Worm (Caenorhabditis elegans): Measurements from ENCODE around the gene mltn-9.

Gene mltn-9

ce11 chrII:14578716-14579115, 37.1 kb upstream of the mltn-9 start, which contains the start of gene C01G12.9:
C01G12.9 (plus strand) TSS chrII:14579016.
- TF ChIP-seq F13C5.2 (tag; optimal IDR thresholded peaks at IDR 0.05) (no peak), hnd-1 (tag; optimal IDR thresholded peaks at IDR 0.05) (no peak), ama-1 (optimal IDR thresholded peaks at IDR 0.05) (no peak), flt-1 (GFP tag; IDR thresholded peaks at IDR 0.05) (no peak), hmbx-1 (tag; optimal IDR thresholded peaks at IDR 0.05) (no peak), ceh-36 (tag; optimal IDR thresholded peaks at IDR 0.05) (no peak), tra-4 (tag; optimal IDR thresholded peaks at IDR 0.05) (no peak), pes-1 (GFP tag; IDR thresholded peaks at IDR 0.05) (no peak)

ce11 chrII:14580549-14580948, 35.3 kb upstream of the mltn-9 start, which contains the start of the genes nspb-8 and nspb-9:
nspb-8 (minus strand) TSS chrII:14580649.
nspb-9 (plus strand) TSS chrII:14580859.
- TF ChIP-seq hmbx-1 (tag; optimal IDR thresholded peaks at IDR 0.05) (no peak), aly-1 (tag; optimal IDR thresholded peaks at IDR 0.05) (no peak), ets-7 (tag; optimal IDR thresholded peaks at IDR 0.05) (no peak), pes-1 (GFP tag; IDR thresholded peaks at IDR 0.05) (no peak), B0310.2 (tag; optimal IDR thresholded peaks at IDR 0.05) (no peak), flt-1 (GFP tag; IDR thresholded peaks at IDR 0.05) (no peak), hmg-4 (GFP tag; optimal IDR thresholded peaks at IDR 0.05) (no peak), hnd-1 (tag; optimal IDR thresholded peaks at IDR 0.05) (no peak), scrt-1 (GFP tag; IDR thresholded peaks at IDR 0.05) (no peak), ceh-36 (tag; optimal IDR thresholded peaks at IDR 0.05) (no peak), ceh-13 (GFP tag; optimal IDR thresholded peaks at IDR 0.05) (no peak)

- TF ChIP-seq tra-4 (tag; optimal IDR thresholded peaks at IDR 0.05) (no peak), ceh-36 (tag; optimal IDR thresholded peaks at IDR 0.05) (no peak)
These were observed 33.6 kb upstream of the mltn-9 start, which contains the start of gene C01G12.3 for ce11 chrII:14582206-14582605. C01G12.3 (minus strand) TSS chrII:14582306.

ce11 chrII:14587407-14587806, 28.4 kb upstream of the mltn-9 start, which contains the start of gene C01G12.5:
C01G12.5 (minus strand) TSS chrII:14587507.
- no peak for TF ChIP-seq hmbx-1 (tag; optimal IDR thresholded peaks at IDR 0.05)
- TF ChIP-seq tbx-37 (GFP tag; conservative IDR thresholded peaks at IDR 0.05), result no peak
- TF ChIP-seq ceh-36 (tag; optimal IDR thresholded peaks at IDR 0.05), result no peak
- no peak for TF ChIP-seq ets-7 (tag; optimal IDR thresholded peaks at IDR 0.05)
- TF ChIP-seq ceh-13 (GFP tag; optimal IDR thresholded peaks at IDR 0.05), result no peak
- TF ChIP-seq aly-1 (tag; optimal IDR thresholded peaks at IDR 0.05), result no peak
- TF ChIP-seq sea-1 (GFP tag; conservative IDR thresholded peaks at IDR 0.05), result no peak
- no peak for TF ChIP-seq scrt-1 (GFP tag; IDR thresholded peaks at IDR 0.05)
- TF ChIP-seq F13C5.2 (tag; optimal IDR thresholded peaks at IDR 0.05), result no peak
- TF ChIP-seq tbx-11 (GFP tag; IDR thresholded peaks at IDR 0.05), result no peak
- no peak for TF ChIP-seq hnd-1 (tag; optimal IDR thresholded peaks at IDR 0.05)
- TF ChIP-seq hmg-4 (GFP tag; optimal IDR thresholded peaks at IDR 0.05), result no peak
- no peak for TF ChIP-seq ama-1 (optimal IDR thresholded peaks at IDR 0.05)
- TF ChIP-seq flt-1 (GFP tag; IDR thresholded peaks at IDR 0.05), result no peak
- no peak for TF ChIP-seq B0310.2 (tag; optimal IDR thresholded peaks at IDR 0.05)
- no peak for TF ChIP-seq tra-4 (tag; optimal IDR thresholded peaks at IDR 0.05)
- TF ChIP-seq pes-1 (GFP tag; IDR thresholded peaks at IDR 0.05), result no peak

ce11 chrII:14588162-14588561, 27.7 kb upstream of the mltn-9 start, which contains the start of gene nspb-10:
nspb-10 (minus strand) TSS chrII:14588262.
- TF ChIP-seq ceh-36 (tag; optimal IDR thresholded peaks at IDR 0.05), result no peak

ce11 chrII:14591699-14592098, 24.1 kb upstream of the mltn-9 start, which contains the start of gene C01G12.7:
C01G12.7 (minus strand) TSS chrII:14591893.
- TF ChIP-seq B0310.2 (tag; optimal IDR thresholded peaks at IDR 0.05) (no peak), scrt-1 (GFP tag; IDR thresholded peaks at IDR 0.05) (no peak), flt-1 (GFP tag; IDR thresholded peaks at IDR 0.05) (no peak), tbx-11 (GFP tag; IDR thresholded peaks at IDR 0.05) (no peak), hmg-4 (GFP tag; optimal IDR thresholded peaks at IDR 0.05) (no peak), ceh-36 (tag; optimal IDR thresholded peaks at IDR 0.05) (no peak), tra-4 (tag; optimal IDR thresholded peaks at IDR 0.05) (no peak), aly-1 (tag; optimal IDR thresholded peaks at IDR 0.05) (no peak), sea-1 (GFP tag; conservative IDR thresholded peaks at IDR 0.05) (no peak), pes-1 (GFP tag; IDR thresholded peaks at IDR 0.05) (no peak), hmbx-1 (tag; optimal IDR thresholded peaks at IDR 0.05) (no peak), hnd-1 (tag; optimal IDR thresholded peaks at IDR 0.05) (no peak), ets-7 (tag; optimal IDR thresholded peaks at IDR 0.05) (no peak), ceh-13 (GFP tag; optimal IDR thresholded peaks at IDR 0.05) (no peak), ama-1 (optimal IDR thresholded peaks at IDR 0.05) (no peak), F13C5.2 (tag; optimal IDR thresholded peaks at IDR 0.05) (no peak)

- TF ChIP-seq pes-1 (GFP tag; IDR thresholded peaks at IDR 0.05) (no peak), tbx-11 (GFP tag; IDR thresholded peaks at IDR 0.05) (no peak), sea-1 (GFP tag; conservative IDR thresholded peaks at IDR 0.05) (no peak), hmbx-1 (tag; optimal IDR thresholded peaks at IDR 0.05) (no peak), flt-1 (GFP tag; IDR thresholded peaks at IDR 0.05) (no peak), hmg-4 (GFP tag; optimal IDR thresholded peaks at IDR 0.05) (no peak), F13C5.2 (tag; optimal IDR thresholded peaks at IDR 0.05) (no peak), B0310.2 (tag; optimal IDR thresholded peaks at IDR 0.05) (no peak), hnd-1 (tag; optimal IDR thresholded peaks at IDR 0.05) (no peak), ets-7 (tag; optimal IDR thresholded peaks at IDR 0.05) (no peak), tbx-37 (GFP tag; conservative IDR thresholded peaks at IDR 0.05) (no peak)
These were observed 23.2 kb upstream of the mltn-9 start for ce11 chrII:14592629-14593028.

ce11 chrII:14593281-14593680, 22.6 kb upstream of the mltn-9 start, which contains the start of gene catp-4:
catp-4 (plus strand) TSS chrII:14593581.
- TF ChIP-seq tbx-11 (GFP tag; IDR thresholded peaks at IDR 0.05) (no peak), hnd-1 (tag; optimal IDR thresholded peaks at IDR 0.05) (no peak), aly-1 (tag; optimal IDR thresholded peaks at IDR 0.05) (no peak), scrt-1 (GFP tag; IDR thresholded peaks at IDR 0.05) (no peak)
